Fruit fly (Drosophila melanogaster): Measurements from ENCODE around the gene CG34263.
A peak's percentile ranks its signal among the peaks of the same experiment; 100 is the strongest.

CG34263 gene

DNA sequence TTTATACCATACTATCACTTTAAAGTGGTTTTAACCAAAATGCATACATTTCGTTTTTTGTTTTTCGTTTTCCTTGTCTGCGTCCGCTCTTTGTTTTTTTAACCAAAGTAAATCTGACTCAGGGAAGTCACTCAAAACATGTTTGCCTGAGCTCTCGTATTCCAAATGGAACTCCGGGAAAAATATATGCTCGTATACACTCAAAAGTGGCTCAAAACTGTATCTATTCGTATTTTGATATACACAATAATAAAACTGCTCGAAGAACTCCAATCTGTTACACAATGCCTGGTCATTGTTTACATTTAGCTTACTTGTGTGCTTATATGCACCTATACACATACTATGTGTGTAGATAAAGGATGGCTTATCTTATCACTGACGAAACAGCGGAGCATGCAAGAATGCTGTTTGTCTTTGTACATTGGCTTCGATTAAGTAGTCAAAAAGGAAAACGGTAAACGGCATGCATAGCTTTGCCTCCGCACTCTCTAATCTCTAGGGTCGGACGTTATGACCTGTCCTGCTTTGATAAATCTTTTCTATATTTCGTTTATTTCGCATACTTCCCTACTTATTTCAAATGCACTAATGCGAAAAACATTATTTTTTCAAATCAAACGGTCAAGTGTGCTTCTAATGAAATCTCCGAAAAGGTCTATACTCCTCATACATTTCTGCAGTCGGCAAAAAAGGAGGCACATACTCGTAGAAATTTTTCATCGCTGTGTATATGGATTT lies 5.2 kb upstream of the CG34263 start, which contains the start of gene miple2 (continued):
- TF ChIP-seq Ravus (GFP tag; IDR thresholded peaks at IDR 0.05) (no peak), az2 (GFP tag; optimal IDR thresholded peaks at IDR 0.05) (peak; percentile 35), CG4707 (GFP tag; optimal IDR thresholded peaks at IDR 0.05) (peak; percentile 59), CG34376 (GFP tag; optimal IDR thresholded peaks at IDR 0.05) (peak; percentile 69), CG11504 (tag; optimal IDR thresholded peaks at IDR 0.05) (peak; percentile 53), Dip3 (GFP tag; optimal IDR thresholded peaks at IDR 0.05) (no peak), corto (GFP tag; optimal IDR thresholded peaks at IDR 0.05) (no peak), her (GFP tag; optimal IDR thresholded peaks at IDR 0.05) (no peak), CG2712 (tag; optimal IDR thresholded peaks at IDR 0.05) (peak; percentile 59), CG12769 (tag; optimal IDR thresholded peaks at IDR 0.05) (peak; percentile 59), onecut (GFP tag; IDR thresholded peaks at IDR 0.05) (0 out of 2 replicates have a peak, but pooled peaks have one; percentile 25), pros (GFP tag; optimal IDR thresholded peaks at IDR 0.05) (peak; percentile 76), ase (GFP tag; IDR thresholded peaks at IDR 0.05) (no peak), dmrt99B (tag; optimal IDR thresholded peaks at IDR 0.05) (peak; percentile 61), cg (GFP tag; optimal IDR thresholded peaks at IDR 0.05) (peak; percentile 91), pho (GFP tag; optimal IDR thresholded peaks at IDR 0.05) (peak; percentile 3), row (GFP tag; IDR thresholded peaks at IDR 0.05) (peak; percentile 51; the same call in 2 of the 3 replicates), prd (optimal IDR thresholded peaks at IDR 0.05) (no peak), prd (GFP tag; IDR thresholded peaks at IDR 0.05) (peak; percentile 44; the same call in 1 of the 3 replicates), oc (tag; optimal IDR thresholded peaks at IDR 0.05) (peak; percentile 29), CG10431 (GFP tag; optimal IDR thresholded peaks at IDR 0.05) (peak; percentile 47), CG1529 (GFP tag; optimal IDR thresholded peaks at IDR 0.05) (peak; percentile 55), wek (GFP tag; optimal IDR thresholded peaks at IDR 0.05) (peak; percentile 73), Dll (GFP tag; IDR thresholded peaks at IDR 0.05; ENCODE audit: partially characterized antibody) (no peak), CG9437 (GFP tag; optimal IDR thresholded peaks at IDR 0.05) (peak; percentile 38), YL-1 (GFP tag; optimal IDR thresholded peaks at IDR 0.05) (peak; percentile 4), grn (GFP tag; optimal IDR thresholded peaks at IDR 0.05) (peak; percentile 84), odd (GFP tag; optimal IDR thresholded peaks at IDR 0.05) (peak; percentile 54), scrt (GFP tag; optimal IDR thresholded peaks at IDR 0.05) (peak; percentile 11), CG17385 (GFP tag; optimal IDR thresholded peaks at IDR 0.05) (peak; percentile 52), salm (tag; optimal IDR thresholded peaks at IDR 0.05) (no peak), Vsx1 (GFP tag; optimal IDR thresholded peaks at IDR 0.05) (peak; percentile 70), CG13775 (GFP tag; optimal IDR thresholded peaks at IDR 0.05) (peak; percentile 42), CG6683 (GFP tag; optimal IDR thresholded peaks at IDR 0.05) (peak; percentile 56), CG17361 (GFP tag; IDR thresholded peaks at IDR 0.05) (peak; percentile 71; the same call in 2 of the 3 replicates), zf30C (GFP tag; optimal IDR thresholded peaks at IDR 0.05) (peak; percentile 77), crc (GFP tag; optimal IDR thresholded peaks at IDR 0.05) (peak; percentile 19), Xrp1 (GFP tag; IDR thresholded peaks at IDR 0.05) (peak; percentile 60), CG18011 (GFP tag; optimal IDR thresholded peaks at IDR 0.05) (peak; percentile 38), dm (GFP tag; optimal IDR thresholded peaks at IDR 0.05) (peak; percentile 44), Gsc (GFP tag; IDR thresholded peaks at IDR 0.05) (no peak), Hey (tag; optimal IDR thresholded peaks at IDR 0.05) (peak; percentile 23), maf-S (GFP tag; optimal IDR thresholded peaks at IDR 0.05) (peak; percentile 2), CG2875 (GFP tag; optimal IDR thresholded peaks at IDR 0.05) (peak; percentile 53), Sry-β (GFP tag; optimal IDR thresholded peaks at IDR 0.05) (peak; percentile 44), CG8281 (tag; optimal IDR thresholded peaks at IDR 0.05) (peak; percentile 15), fd64A (GFP tag; optimal IDR thresholded peaks at IDR 0.05) (peak; percentile 70), CG13123 (GFP tag; optimal IDR thresholded peaks at IDR 0.05) (peak; percentile 22), E2f1 (GFP tag; IDR thresholded peaks at IDR 0.05) (0 out of 2 replicates have a peak, but pooled peaks have one; percentile 11)

All from whole organism, embryonic.